Worm (Caenorhabditis elegans) whole organism, late embryonic: ENCODE data around the gene pals-31.

Source experiments
- K02D7.2 ChIP-seq: sonication (generic microtip); optimal IDR thresholded peaks from 2 replicates; lab custom pipeline; 2017; ENCODE audit warnings: mild to moderate bottlenecking, missing genetic modification characterization, missing compliant biosample characterization
- ama-1 ChIP-seq: fragments of 150-350 bp; optimal IDR thresholded peaks from 2 replicates; lab custom pipeline; 2014
- ceh-31 ChIP-seq: sonication (generic microtip); optimal IDR thresholded peaks from 2 replicates; lab custom pipeline; 2016; ENCODE audit warnings: missing genetic modification characterization, missing compliant biosample characterization
- ceh-6 ChIP-seq: fragments of 200-800 bp; sonication (Bioruptor generic); optimal IDR thresholded peaks from 2 replicates; lab custom pipeline; 2018; ENCODE audit warnings: mild to moderate bottlenecking, missing genetic modification characterization, missing compliant biosample characterization
- hlh-8 ChIP-seq: sonication (generic microtip); optimal IDR thresholded peaks from 2 replicates; lab custom pipeline; 2016; ENCODE audit warnings: missing genotype, missing genetic modification characterization, missing compliant biosample characterization
- lin-11 ChIP-seq: fragments of 200-800 bp; sonication (Bioruptor generic); optimal IDR thresholded peaks from 2 replicates; lab custom pipeline; 2018; ENCODE audit warnings: mild to moderate bottlenecking, missing genetic modification characterization, missing compliant biosample characterization
- mec-3 ChIP-seq: sonication (generic microtip); optimal IDR thresholded peaks from 2 replicates; lab custom pipeline; 2016; ENCODE audit warnings: borderline replicate concordance, missing genetic modification characterization, missing compliant biosample characterization
- nfya-1 ChIP-seq: sonication (generic microtip); optimal IDR thresholded peaks from 2 replicates; lab custom pipeline; 2017; ENCODE audit warnings: missing genetic modification characterization, mild to moderate bottlenecking, missing compliant biosample characterization, antibody characterized with exemption, moderate library complexity
- nhr-232 ChIP-seq: sonication (generic microtip); optimal IDR thresholded peaks from 2 replicates; lab custom pipeline; 2016; ENCODE audit warnings: missing genetic modification characterization, missing compliant biosample characterization
- pha-4 ChIP-seq: fragments of 150-350 bp; optimal IDR thresholded peaks from 2 replicates; lab custom pipeline; 2018; ENCODE audit warnings: missing biosample characterization, missing genetic modification reagents, missing genetic modification characterization
- sox-4 ChIP-seq: sonication (generic microtip); optimal IDR thresholded peaks from 2 replicates; lab custom pipeline; 2017; ENCODE audit warnings: mild to moderate bottlenecking, missing genetic modification characterization, inconsistent platforms, missing compliant biosample characterization
- unc-3 ChIP-seq, 2 experiments: fragments of 200-800 bp in 1 of 2; sonication (Bioruptor generic) in 1 of 2; sonication (generic microtip) in 1 of 2; conservative IDR thresholded peaks in 1 of 2; optimal IDR thresholded peaks in 1 of 2; 2 replicates each; pipeline versions ENCODE4 v1.3.6 to Lab custom; 2016 to 2022; ENCODE audit warnings: missing compliant biosample characterization in 2 of 2, missing genetic modification characterization in 2 of 2, missing genetic modification reagents in 1 of 2
- unc-55 ChIP-seq: sonication (generic microtip); optimal IDR thresholded peaks from 2 replicates; lab custom pipeline; 2017; ENCODE audit warnings: missing biosample characterization, missing genetic modification reagents, missing genetic modification characterization

- TF ChIP-seq unc-55 (no peak), ama-1 (lab: Kevin White, UChicago) (no peak), nhr-232 (tag; lab: Kevin White, UChicago) (no peak), hlh-8 (tag; lab: Kevin White, UChicago) (no peak), pha-4 (tag; lab: Kevin White, UChicago) (no peak), sox-4 (tag; lab: Kevin White, UChicago) (no peak), unc-3 (GFP tag; conservative IDR thresholded peaks at IDR 0.05; lab: Robert Waterston, UW) (no peak), unc-3 (tag; optimal IDR thresholded peaks at IDR 0.05; lab: Kevin White, UChicago) (no peak), K02D7.2 (tag; lab: Kevin White, UChicago) (no peak), ceh-6 (GFP tag; lab: Kevin White, UChicago) (no peak), ceh-31 (tag; lab: Kevin White, UChicago) (no peak), lin-11 (no peak), mec-3 (tag; lab: Kevin White, UChicago) (no peak), nfya-1 (no peak)
Observed at ce11 chrV:597823-598222, 38.6 kb upstream of the pals-31 start.
